Fruit fly (Drosophila melanogaster) whole organism, embryonic: Measurements from ENCODE around the gene SMC5.

ENCODE experiments used
- ATbp ChIP-seq: fragments of 200-800 bp; sonication (Bioruptor generic); optimal IDR thresholded peaks from 2 replicates; lab custom pipeline; 2017; ENCODE audit warnings: missing biosample characterization, mild to moderate bottlenecking, missing genetic modification characterization, missing genetic modification reagents
- Ada2b ChIP-seq: fragments of 200-800 bp; sonication (Bioruptor generic); IDR thresholded peaks from 2 replicates; pipeline ENCODE4 v1.3.6; 2022; ENCODE audit warnings: missing biosample characterization, missing genetic modification characterization
- CG12071 ChIP-seq: fragments of 200-800 bp; sonication (Bioruptor generic); optimal IDR thresholded peaks from 3 replicates; lab custom pipeline; 2018; ENCODE audit warnings: missing biosample characterization, mild to moderate bottlenecking, missing genetic modification characterization
- CG14667 ChIP-seq: fragments of 200-800 bp; sonication (Bioruptor generic); IDR thresholded peaks from 2 replicates; pipeline ENCODE4 v1.3.6; 2022; ENCODE audit warnings: missing biosample characterization, missing genetic modification characterization
- CG14860 ChIP-seq: fragments of 200-800 bp; sonication (Bioruptor generic); IDR thresholded peaks from 3 replicates; pipeline ENCODE4 v1.3.6; 2022; ENCODE audit warnings: missing biosample characterization, missing genetic modification characterization; ENCODE audit not compliant: partially characterized antibody
- CG17612 ChIP-seq: fragments of 200-800 bp; sonication (Bioruptor generic); IDR thresholded peaks from 2 replicates; pipeline ENCODE4 v1.3.6; 2022; ENCODE audit warnings: missing biosample characterization, missing genetic modification characterization
- CG18262 ChIP-seq: fragments of 200-800 bp; optimal IDR thresholded peaks from 3 replicates; lab custom pipeline; 2019; ENCODE audit warnings: missing biosample characterization, mild to moderate bottlenecking, missing genetic modification characterization, moderate library complexity
- CG2120 ChIP-seq: fragments of 200-800 bp; sonication (Bioruptor generic); optimal IDR thresholded peaks from 3 replicates; lab custom pipeline; 2016; ENCODE audit warnings: missing biosample characterization, missing genetic modification characterization
- CG30020 ChIP-seq: fragments of 200-800 bp; optimal IDR thresholded peaks from 2 replicates; lab custom pipeline; 2019; ENCODE audit warnings: missing biosample characterization, mild to moderate bottlenecking, missing genetic modification characterization, moderate library complexity
- CG33557 ChIP-seq: fragments of 200-800 bp; sonication (Bioruptor generic); optimal IDR thresholded peaks from 2 replicates; lab custom pipeline; 2019; ENCODE audit warnings: missing biosample characterization, mild to moderate bottlenecking, missing genetic modification characterization, moderate library complexity
- CG4328 ChIP-seq: fragments of 200-800 bp; sonication (Bioruptor generic); optimal IDR thresholded peaks from 3 replicates; lab custom pipeline; 2017; ENCODE audit warnings: missing biosample characterization, missing genetic modification reagents, missing genetic modification characterization
- CG4404 ChIP-seq: fragments of 200-800 bp; sonication (Bioruptor generic); IDR thresholded peaks from 2 replicates; pipeline ENCODE4 v1.3.6; 2022; ENCODE audit warnings: missing biosample characterization, missing genetic modification characterization
- CG5180 ChIP-seq: fragments of 200-800 bp; sonication (Bioruptor generic); optimal IDR thresholded peaks from 3 replicates; lab custom pipeline; 2017; ENCODE audit warnings: missing biosample characterization, missing genetic modification characterization, mild to moderate bottlenecking, moderate library complexity, missing genetic modification reagents
- CG7271 ChIP-seq: fragments of 200-800 bp; sonication (Bioruptor generic); optimal IDR thresholded peaks from 2 replicates; lab custom pipeline; 2018; ENCODE audit warnings: missing biosample characterization, mild to moderate bottlenecking, missing genetic modification characterization, moderate library complexity
- CG8765 ChIP-seq: fragments of 200-800 bp; sonication (Bioruptor generic); IDR thresholded peaks from 2 replicates; pipeline ENCODE4 v1.3.6; 2022; ENCODE audit warnings: missing biosample characterization, missing genetic modification characterization
- CHES-1-like ChIP-seq: fragments of 200-800 bp; sonication (Bioruptor generic); optimal IDR thresholded peaks from 2 replicates; lab custom pipeline; 2016; ENCODE audit warnings: missing biosample characterization, missing genetic modification characterization
- CkIIα-i1 ChIP-seq: fragments of 200-800 bp; sonication (Bioruptor generic); IDR thresholded peaks from 2 replicates; pipeline ENCODE4 v1.3.6; 2022; ENCODE audit warnings: missing biosample characterization, missing genetic modification characterization
- Eip74EF ChIP-seq, 2 experiments: fragments of 200-800 bp in 1 of 2; fragments of >200 bp in 1 of 2; sonication (Bioruptor generic) in 1 of 2; optimal IDR thresholded peaks; 2 replicates each; lab custom pipeline; 2017 to 2019; ENCODE audit warnings: missing biosample characterization in 2 of 2, missing genetic modification characterization in 2 of 2, mild to moderate bottlenecking in 1 of 2, moderate library complexity in 1 of 2
- H2.0 ChIP-seq: fragments of 200-800 bp; sonication (Bioruptor generic); IDR thresholded peaks from 2 replicates; pipeline ENCODE4 v1.3.6; 2022; ENCODE audit warnings: missing biosample characterization, missing genetic modification characterization
- Hand ChIP-seq: fragments of 200-800 bp; sonication (Bioruptor generic); optimal IDR thresholded peaks from 2 replicates; lab custom pipeline; 2017; ENCODE audit warnings: mild to moderate bottlenecking, missing biosample characterization, missing genetic modification reagents, missing genetic modification characterization
- Lpt ChIP-seq: fragments of >200 bp; optimal IDR thresholded peaks from 2 replicates; lab custom pipeline; 2018; ENCODE audit warnings: missing biosample characterization, missing genetic modification characterization
- MESR4 ChIP-seq: fragments of 200-800 bp; sonication (Bioruptor generic); optimal IDR thresholded peaks from 2 replicates; lab custom pipeline; 2018; ENCODE audit warnings: missing biosample characterization, mild to moderate bottlenecking, missing genetic modification characterization, moderate library complexity
- Max ChIP-seq: fragments of 200-800 bp; sonication (Bioruptor generic); optimal IDR thresholded peaks from 2 replicates; lab custom pipeline; 2016; ENCODE audit warnings: missing biosample characterization, mild to moderate bottlenecking, missing genetic modification characterization
- Mrtf ChIP-seq: fragments of 200-800 bp; sonication (Bioruptor generic); IDR thresholded peaks from 3 replicates; pipeline ENCODE4 v1.3.6; 2022; ENCODE audit warnings: missing biosample characterization, missing genetic modification characterization
- Myb ChIP-seq: fragments of 200-800 bp; sonication (Bioruptor generic); optimal IDR thresholded peaks from 2 replicates; lab custom pipeline; 2016; ENCODE audit warnings: missing biosample characterization, missing genetic modification characterization
- Spps ChIP-seq: fragments of 200-800 bp; sonication (Bioruptor generic); optimal IDR thresholded peaks from 2 replicates; lab custom pipeline; 2018; ENCODE audit warnings: missing biosample characterization, mild to moderate bottlenecking, missing genetic modification characterization
- Usf ChIP-seq: fragments of 200-800 bp; sonication (Bioruptor generic); optimal IDR thresholded peaks from 2 replicates; lab custom pipeline; 2017; ENCODE audit warnings: missing genotype, missing biosample characterization, missing genetic modification characterization
- ab ChIP-seq: fragments of 200-800 bp; sonication (Bioruptor generic); optimal IDR thresholded peaks from 2 replicates; lab custom pipeline; 2016; ENCODE audit warnings: missing biosample characterization, missing genetic modification characterization
- abd-A ChIP-seq: fragments of 200-800 bp; sonication (Bioruptor generic); optimal IDR thresholded peaks from 3 replicates; lab custom pipeline; 2019; ENCODE audit warnings: missing biosample characterization, mild to moderate bottlenecking, missing genetic modification characterization, moderate library complexity
- ac ChIP-seq: fragments of 200-800 bp; sonication (Bioruptor generic); optimal IDR thresholded peaks from 3 replicates; lab custom pipeline; 2017; ENCODE audit warnings: missing biosample characterization, mild to moderate bottlenecking, missing genetic modification characterization
- ase ChIP-seq: fragments of 200-800 bp; sonication (Bioruptor generic); IDR thresholded peaks from 3 replicates; pipeline ENCODE4 v1.3.6; 2022; ENCODE audit warnings: missing biosample characterization, missing genetic modification characterization
- bowl ChIP-seq: fragments of 200-800 bp; sonication (Bioruptor generic); IDR thresholded peaks from 2 replicates; pipeline ENCODE4 v1.3.6; 2022; ENCODE audit warnings: missing biosample characterization, missing genetic modification characterization
- chm ChIP-seq: fragments of 200-800 bp; sonication (Bioruptor generic); IDR thresholded peaks from 2 replicates; pipeline ENCODE4 v1.3.6; 2022; ENCODE audit warnings: missing biosample characterization, missing genetic modification characterization
- corto ChIP-seq: fragments of 200-800 bp; sonication (Bioruptor generic); optimal IDR thresholded peaks from 2 replicates; lab custom pipeline; 2016; ENCODE audit warnings: missing biosample characterization, mild to moderate bottlenecking, missing genetic modification characterization, moderate library complexity
- crol ChIP-seq: fragments of 200-800 bp; sonication (Bioruptor generic); IDR thresholded peaks from 2 replicates; pipeline ENCODE4 v1.3.6; 2022; ENCODE audit warnings: missing biosample characterization, missing genetic modification characterization
- ems ChIP-seq: fragments of 200-800 bp; sonication (Bioruptor generic); optimal IDR thresholded peaks from 3 replicates; lab custom pipeline; 2016; ENCODE audit warnings: missing biosample characterization, missing genetic modification characterization
- gro ChIP-seq: fragments of 200-800 bp; sonication (Bioruptor generic); optimal IDR thresholded peaks from 2 replicates; lab custom pipeline; 2016; ENCODE audit warnings: missing biosample characterization, missing genetic modification characterization
- kah ChIP-seq: fragments of 200-800 bp; sonication (Bioruptor generic); optimal IDR thresholded peaks from 2 replicates; lab custom pipeline; 2018; ENCODE audit warnings: missing biosample characterization, mild to moderate bottlenecking, missing genetic modification characterization
- mam ChIP-seq: fragments of 200-800 bp; sonication (Bioruptor generic); optimal IDR thresholded peaks from 3 replicates; lab custom pipeline; 2016; ENCODE audit warnings: missing biosample characterization, missing genetic modification characterization
- onecut ChIP-seq: fragments of 200-800 bp; sonication (Bioruptor generic); IDR thresholded peaks from 2 replicates; pipeline ENCODE4 v1.3.6; 2022; ENCODE audit warnings: missing biosample characterization, missing genetic modification characterization
- pb ChIP-seq: fragments of 200-800 bp; sonication (Bioruptor generic); optimal IDR thresholded peaks from 3 replicates; lab custom pipeline; 2016; ENCODE audit warnings: missing biosample characterization, missing genetic modification characterization
- prd ChIP-seq, 3 experiments: fragments of >200 bp in 2 of 3; fragments of 200-800 bp in 1 of 3; sonication (Bioruptor generic) in 1 of 3; optimal IDR thresholded peaks in 2 of 3; IDR thresholded peaks in 1 of 3; 2 replicates in 2 of 3; 3 replicates in 1 of 3; pipeline versions ENCODE4 v1.3.6 to Lab custom; 2017 to 2022; ENCODE audit warnings: missing biosample characterization in 1 of 3, missing genetic modification characterization in 1 of 3
- run ChIP-seq: fragments of 200-800 bp; sonication (Bioruptor generic); optimal IDR thresholded peaks from 3 replicates; lab custom pipeline; 2018; ENCODE audit warnings: missing biosample characterization, mild to moderate bottlenecking, missing genetic modification characterization
- schlank ChIP-seq: fragments of 200-800 bp; sonication (Bioruptor generic); optimal IDR thresholded peaks from 2 replicates; lab custom pipeline; 2018; ENCODE audit warnings: missing biosample characterization, mild to moderate bottlenecking, missing genetic modification characterization
- sima ChIP-seq: fragments of 200-800 bp; sonication (Bioruptor generic); optimal IDR thresholded peaks from 2 replicates; lab custom pipeline; 2016; ENCODE audit warnings: missing biosample characterization, missing genetic modification characterization
- sug ChIP-seq: fragments of 200-800 bp; optimal IDR thresholded peaks from 2 replicates; lab custom pipeline; 2019; ENCODE audit warnings: missing biosample characterization, mild to moderate bottlenecking, missing genetic modification characterization, moderate library complexity
- vnd ChIP-seq: fragments of 200-800 bp; sonication (Bioruptor generic); IDR thresholded peaks from 3 replicates; pipeline ENCODE4 v1.3.6; 2022; ENCODE audit warnings: missing biosample characterization, missing genetic modification characterization; ENCODE audit not compliant: partially characterized antibody
- vvl ChIP-seq: fragments of 200-800 bp; sonication (Bioruptor generic); IDR thresholded peaks from 2 replicates; pipeline ENCODE4 v1.3.6; 2022; ENCODE audit warnings: missing biosample characterization, missing genetic modification characterization

Gene SMC5

dm6 chr3L:21539245-21540196 lies 29.5 kb upstream of the SMC5 start, which contains the start of the genes COX8 and VhaM9.7-b (continued):
- TF ChIP-seq CG12071, result no peak
- no peak for TF ChIP-seq crol (GFP tag; lab: Robert Waterston, UW)
- no peak for TF ChIP-seq bowl (GFP tag; lab: Robert Waterston, UW)
- TF ChIP-seq CG30020 (tag; lab: Kevin White, UChicago), result peak; percentile 75
- no peak for TF ChIP-seq chm (GFP tag; lab: Robert Waterston, UW)
- no peak; the same call in 1 of the 2 replicates for TF ChIP-seq vvl (GFP tag; lab: Robert Waterston, UW)
- no peak for TF ChIP-seq gro (GFP tag; lab: Kevin White, UChicago)
- TF ChIP-seq vnd (GFP tag; lab: Robert Waterston, UW), result peak; percentile 65; the same call in 1 of the 3 replicates
- peak; percentile 48 for TF ChIP-seq H2.0
- TF ChIP-seq sug, result peak; percentile 78
- TF ChIP-seq abd-A, result no peak
- TF ChIP-seq CG5180, result no peak
- no peak for TF ChIP-seq Lpt (GFP tag; lab: Kevin White, UChicago)
- peak; percentile 82 for TF ChIP-seq onecut (GFP tag; lab: Robert Waterston, UW)
- TF ChIP-seq Hand, result no peak
- no peak for TF ChIP-seq run (tag; lab: Kevin White, UChicago)
- TF ChIP-seq CG18262 (tag; lab: Kevin White, UChicago), result no peak
- TF ChIP-seq CG17612 (GFP tag; lab: Robert Waterston, UW), result no peak
- TF ChIP-seq Spps (tag; lab: Kevin White, UChicago), result no peak
- peak; percentile 58 for TF ChIP-seq Max (GFP tag; lab: Kevin White, UChicago)
- TF ChIP-seq pb (GFP tag; lab: Kevin White, UChicago), result no peak
- TF ChIP-seq prd (optimal IDR thresholded peaks at IDR 0.05; lab: Kevin White, UChicago), result no peak
- peak; percentile 78; the same call in 2 of the 3 replicates for TF ChIP-seq prd (GFP tag; IDR thresholded peaks at IDR 0.05; lab: Robert Waterston, UW)
- no peak for TF ChIP-seq Eip74EF (GFP tag; optimal IDR thresholded peaks at IDR 0.05; lab: Kevin White, UChicago)
- TF ChIP-seq Myb (GFP tag; lab: Kevin White, UChicago), result no peak
- TF ChIP-seq ab (GFP tag; lab: Kevin White, UChicago), result peak; percentile 32
- TF ChIP-seq ac, result no peak
- TF ChIP-seq Ada2b, result no peak
- TF ChIP-seq mam, result peak; percentile 83
- no peak for TF ChIP-seq Mrtf (GFP tag; lab: Robert Waterston, UW)
- peak; percentile 48 for TF ChIP-seq CHES-1-like (GFP tag; lab: Kevin White, UChicago)
- TF ChIP-seq CG8765, result no peak
- TF ChIP-seq ase, result no peak
- TF ChIP-seq CG33557 (GFP tag; lab: Kevin White, UChicago), result peak; percentile 32
- TF ChIP-seq CkIIα-i1 (GFP tag; lab: Robert Waterston, UW), result no peak
- TF ChIP-seq ATbp, result no peak
- TF ChIP-seq CG14667 (GFP tag; lab: Robert Waterston, UW), result no peak
- TF ChIP-seq CG2120 (GFP tag; lab: Kevin White, UChicago), result peak; percentile 72
- TF ChIP-seq CG4328 (GFP tag; lab: Kevin White, UChicago), result peak; percentile 8
- no peak for TF ChIP-seq corto (GFP tag; lab: Kevin White, UChicago)
- TF ChIP-seq ems (GFP tag; lab: Kevin White, UChicago), result peak; percentile 40
- TF ChIP-seq sima (GFP tag; lab: Kevin White, UChicago), result no peak
- TF ChIP-seq CG14860 (GFP tag; lab: Robert Waterston, UW), result peak; percentile 61; the same call in 1 of the 3 replicates
- no peak for TF ChIP-seq schlank (tag; lab: Kevin White, UChicago)
- no peak for TF ChIP-seq CG7271
- TF ChIP-seq MESR4, result peak; percentile 97
- peak; percentile 10 for TF ChIP-seq kah (GFP tag; lab: Kevin White, UChicago)
- TF ChIP-seq CG4404, result no peak
- TF ChIP-seq Usf (GFP tag; lab: Kevin White, UChicago), result peak; percentile 89
